Fruit fly (Drosophila melanogaster) whole organism, prepupa: ENCODE results near the gene CG2794.

ENCODE experiments used
- Blimp-1 ChIP-seq: fragments of 200-800 bp; sonication (Bioruptor generic); optimal IDR thresholded peaks from 3 replicates; lab custom pipeline; 2017; ENCODE audit warnings: missing biosample characterization, missing genetic modification characterization, mild to moderate bottlenecking, moderate library complexity, missing genetic modification reagents
- CG10669 ChIP-seq: fragments of 200-800 bp; sonication (Bioruptor generic); optimal IDR thresholded peaks from 3 replicates; lab custom pipeline; 2018; ENCODE audit warnings: missing biosample characterization, mild to moderate bottlenecking, missing genetic modification characterization, moderate library complexity
- CG11762 ChIP-seq: fragments of 200-800 bp; sonication (Bioruptor generic); optimal IDR thresholded peaks from 3 replicates; lab custom pipeline; 2016; ENCODE audit warnings: missing biosample characterization, missing genetic modification characterization; ENCODE audit not compliant: insufficient read depth
- CG11902 ChIP-seq: fragments of 200-800 bp; sonication (Bioruptor generic); optimal IDR thresholded peaks from 3 replicates; lab custom pipeline; 2016; ENCODE audit warnings: missing biosample characterization, missing genetic modification characterization
- CG15336 ChIP-seq: fragments of 200-800 bp; sonication (Bioruptor generic); IDR thresholded peaks from 2 replicates; pipeline ENCODE4 v1.3.6; 2022; ENCODE audit warnings: missing biosample characterization, missing genetic modification characterization
- CG1621 ChIP-seq: fragments of 200-800 bp; sonication (Bioruptor generic); optimal IDR thresholded peaks from 3 replicates; lab custom pipeline; 2018; ENCODE audit warnings: missing biosample characterization, mild to moderate bottlenecking, missing genetic modification characterization
- CG16779 ChIP-seq: fragments of 200-800 bp; sonication (Bioruptor generic); optimal IDR thresholded peaks from 3 replicates; lab custom pipeline; 2017; ENCODE audit warnings: missing biosample characterization, mild to moderate bottlenecking, missing genetic modification characterization
- CG31627 ChIP-seq: fragments of 200-800 bp; sonication (Bioruptor generic); optimal IDR thresholded peaks from 3 replicates; lab custom pipeline; 2016; ENCODE audit warnings: missing biosample characterization, missing genetic modification characterization
- CG34406 ChIP-seq: fragments of 200-800 bp; sonication (Bioruptor generic); optimal IDR thresholded peaks from 3 replicates; lab custom pipeline; 2016; ENCODE audit warnings: missing biosample characterization, missing genetic modification characterization
- CG3919 ChIP-seq: fragments of 200-800 bp; sonication (Bioruptor generic); optimal IDR thresholded peaks from 3 replicates; lab custom pipeline; 2016; ENCODE audit warnings: missing biosample characterization, missing genetic modification characterization
- CG4318 ChIP-seq: fragments of 200-800 bp; sonication (Bioruptor generic); optimal IDR thresholded peaks from 3 replicates; lab custom pipeline; 2017; ENCODE audit warnings: missing biosample characterization, mild to moderate bottlenecking, missing genetic modification characterization
- CG6163 ChIP-seq: fragments of 200-800 bp; sonication (Bioruptor generic); IDR thresholded peaks from 3 replicates; pipeline ENCODE4 v1.3.6; 2022; ENCODE audit warnings: missing biosample characterization, missing genetic modification characterization
- CG6792 ChIP-seq: fragments of 200-800 bp; sonication (Bioruptor generic); optimal IDR thresholded peaks from 3 replicates; lab custom pipeline; 2016; ENCODE audit warnings: missing biosample characterization, missing genetic modification characterization
- CG6808 ChIP-seq: fragments of 200-800 bp; sonication (Bioruptor generic); optimal IDR thresholded peaks from 3 replicates; lab custom pipeline; 2017; ENCODE audit warnings: missing biosample characterization, missing genetic modification characterization, mild to moderate bottlenecking, moderate library complexity, missing genetic modification reagents
- CG6854 ChIP-seq: fragments of 200-800 bp; sonication (Bioruptor generic); optimal IDR thresholded peaks from 2 replicates; lab custom pipeline; 2017; ENCODE audit warnings: missing biosample characterization, mild to moderate bottlenecking, missing genetic modification characterization
- CG7368 ChIP-seq: fragments of 200-800 bp; sonication (Bioruptor generic); optimal IDR thresholded peaks from 3 replicates; lab custom pipeline; 2016; ENCODE audit warnings: missing biosample characterization, missing genetic modification characterization
- CG8119 ChIP-seq: fragments of 200-800 bp; sonication (Bioruptor generic); IDR thresholded peaks from 3 replicates; pipeline ENCODE4 v1.3.6; 2022; ENCODE audit warnings: missing biosample characterization, missing genetic modification characterization
- CG9139 ChIP-seq: fragments of 200-800 bp; sonication (Bioruptor generic); optimal IDR thresholded peaks from 3 replicates; lab custom pipeline; 2017; ENCODE audit warnings: missing biosample characterization, mild to moderate bottlenecking, missing genetic modification characterization
- Eip75B ChIP-seq: fragments of 200-800 bp; sonication (Bioruptor generic); optimal IDR thresholded peaks from 3 replicates; lab custom pipeline; 2016; ENCODE audit warnings: missing biosample characterization, missing genetic modification characterization
- Eip78C ChIP-seq: fragments of 200-800 bp; sonication (Bioruptor generic); peaks from one replicate; lab custom pipeline; 2016; ENCODE audit warnings: missing biosample characterization, missing genetic modification characterization
- Eip93F ChIP-seq: fragments of 200-800 bp; sonication (Bioruptor generic); optimal IDR thresholded peaks from 2 replicates; lab custom pipeline; 2016; ENCODE audit warnings: missing biosample characterization, mild to moderate bottlenecking, missing genetic modification characterization
- Ets21C ChIP-seq: fragments of 200-800 bp; sonication (Bioruptor generic); optimal IDR thresholded peaks from 3 replicates; lab custom pipeline; 2016; ENCODE audit warnings: missing biosample characterization, missing genetic modification characterization
- Ets96B ChIP-seq: fragments of 200-800 bp; optimal IDR thresholded peaks from 2 replicates; lab custom pipeline; 2019; ENCODE audit warnings: missing biosample characterization, mild to moderate bottlenecking, missing genetic modification characterization, moderate library complexity
- Gug ChIP-seq: fragments of 200-800 bp; sonication (Bioruptor generic); IDR thresholded peaks from 2 replicates; pipeline ENCODE4 v1.3.6; 2022; ENCODE audit warnings: missing biosample characterization, missing genetic modification characterization
- Hr38 ChIP-seq: sonication (Bioruptor generic); optimal IDR thresholded peaks from 2 replicates; lab custom pipeline; 2016; ENCODE audit warnings: missing biosample characterization, missing genetic modification characterization
- Hr39 ChIP-seq: fragments of 200-800 bp; sonication (Bioruptor generic); optimal IDR thresholded peaks from 2 replicates; lab custom pipeline; 2016; ENCODE audit warnings: missing biosample characterization, missing genetic modification characterization
- Hr4 ChIP-seq: fragments of 200-800 bp; sonication (Bioruptor generic); optimal IDR thresholded peaks from 3 replicates; lab custom pipeline; 2016; ENCODE audit warnings: missing biosample characterization, missing genetic modification characterization
- Lpt ChIP-seq: fragments of 200-800 bp; sonication (Bioruptor generic); optimal IDR thresholded peaks from 3 replicates; lab custom pipeline; 2016; ENCODE audit warnings: missing biosample characterization, missing genetic modification characterization
- Met ChIP-seq: fragments of 200-800 bp; sonication (Bioruptor generic); optimal IDR thresholded peaks from 3 replicates; lab custom pipeline; 2016; ENCODE audit warnings: missing biosample characterization, missing genetic modification characterization
- Smox ChIP-seq: fragments of 200-800 bp; sonication (Bioruptor generic); optimal IDR thresholded peaks from 3 replicates; lab custom pipeline; 2016; ENCODE audit warnings: missing biosample characterization, missing genetic modification characterization
- Sox102F ChIP-seq: fragments of 200-800 bp; sonication (Bioruptor generic); optimal IDR thresholded peaks from 2 replicates; lab custom pipeline; 2016; ENCODE audit warnings: missing biosample characterization, mild to moderate bottlenecking, missing genetic modification characterization
- Sox15 ChIP-seq: fragments of 200-800 bp; sonication (Bioruptor generic); optimal IDR thresholded peaks from 3 replicates; lab custom pipeline; 2016; ENCODE audit warnings: missing biosample characterization, missing genetic modification characterization
- achi ChIP-seq: fragments of 200-800 bp; sonication (Bioruptor generic); optimal IDR thresholded peaks from 3 replicates; lab custom pipeline; 2016; ENCODE audit warnings: missing biosample characterization, missing genetic modification characterization
- acj6 ChIP-seq: fragments of 200-800 bp; sonication (Bioruptor generic); optimal IDR thresholded peaks from 3 replicates; lab custom pipeline; 2016; ENCODE audit warnings: missing biosample characterization, missing genetic modification characterization
- dsx ChIP-seq: fragments of 200-800 bp; optimal IDR thresholded peaks from 3 replicates; lab custom pipeline; 2019; ENCODE audit warnings: missing biosample characterization, mild to moderate bottlenecking, missing genetic modification characterization, moderate library complexity; ENCODE audit not compliant: poor library complexity, severe bottlenecking
- eg ChIP-seq: fragments of 200-800 bp; sonication (Bioruptor generic); IDR thresholded peaks from 3 replicates; pipeline ENCODE4 v1.3.6; 2022; ENCODE audit warnings: missing biosample characterization, missing genetic modification characterization
- esn ChIP-seq: fragments of 200-800 bp; sonication (Bioruptor generic); optimal IDR thresholded peaks from 2 replicates; lab custom pipeline; 2016; ENCODE audit warnings: missing biosample characterization, mild to moderate bottlenecking, missing genetic modification characterization, moderate library complexity
- fd85E ChIP-seq: fragments of 200-800 bp; sonication (Bioruptor generic); optimal IDR thresholded peaks from 3 replicates; lab custom pipeline; 2016; ENCODE audit warnings: missing biosample characterization, missing genetic modification characterization
- fkh ChIP-seq: fragments of 200-800 bp; sonication (Bioruptor generic); optimal IDR thresholded peaks from 3 replicates; lab custom pipeline; 2017; ENCODE audit warnings: missing biosample characterization, mild to moderate bottlenecking, missing genetic modification characterization, moderate library complexity
- net ChIP-seq: fragments of 200-800 bp; sonication (Bioruptor generic); optimal IDR thresholded peaks from 3 replicates; lab custom pipeline; 2016; ENCODE audit warnings: missing biosample characterization, missing genetic modification characterization
- salr ChIP-seq, 2 experiments: fragments of 200-800 bp; sonication (Bioruptor generic); optimal IDR thresholded peaks; 3 replicates each; lab custom pipeline; 2016 to 2018; ENCODE audit warnings: missing biosample characterization in 2 of 2, missing genetic modification characterization in 2 of 2, mild to moderate bottlenecking in 1 of 2
- spab ChIP-seq: fragments of 200-800 bp; sonication (Bioruptor generic); optimal IDR thresholded peaks from 2 replicates; lab custom pipeline; 2017; ENCODE audit warnings: missing biosample characterization, mild to moderate bottlenecking, missing genetic modification characterization, missing genetic modification reagents
- ss ChIP-seq, 2 experiments: fragments of 200-800 bp; sonication (Bioruptor generic); optimal IDR thresholded peaks; 2 replicates in 1 of 2; 3 replicates in 1 of 2; lab custom pipeline; 2017 to 2018; ENCODE audit warnings: mild to moderate bottlenecking in 2 of 2, missing biosample characterization in 2 of 2, missing genetic modification characterization in 2 of 2, moderate library complexity in 1 of 2
- svp ChIP-seq: fragments of 200-800 bp; sonication (Bioruptor generic); peaks from one replicate; lab custom pipeline; 2016; ENCODE audit warnings: missing biosample characterization, missing genetic modification characterization
- topi ChIP-seq: fragments of 200-800 bp; sonication (Bioruptor generic); optimal IDR thresholded peaks from 3 replicates; lab custom pipeline; 2016; ENCODE audit warnings: missing biosample characterization, missing genetic modification characterization
- vri ChIP-seq: fragments of 200-800 bp; sonication (Bioruptor generic); optimal IDR thresholded peaks from 3 replicates; lab custom pipeline; 2016; ENCODE audit warnings: missing biosample characterization, mild to moderate bottlenecking, missing genetic modification characterization

Gene CG2794

dm6 chr2L:549637-550036, 14.3 kb upstream of the CG2794 start:
- TF ChIP-seq CG6163 (no peak), Met (GFP tag; lab: Kevin White, UChicago) (no peak), svp (GFP tag; lab: Kevin White, UChicago) (peak; percentile 33), Hr4 (GFP tag; lab: Kevin White, UChicago) (no peak), CG6792 (GFP tag; lab: Kevin White, UChicago) (no peak), CG1621 (tag; lab: Kevin White, UChicago) (no peak)

dm6 chr2L:552432-552929, 11.5 kb upstream of the CG2794 start, which contains the start of gene Ets21C:
Ets21C (minus strand) TSS chr2L:552923.
- no peak; the same call in 1 of the 2 replicates for TF ChIP-seq Gug (GFP tag; lab: Robert Waterston, UW)
- peak; percentile 62 for TF ChIP-seq CG1621 (tag; lab: Kevin White, UChicago)
- TF ChIP-seq net = peak; percentile 39
- no peak for TF ChIP-seq Met (GFP tag; lab: Kevin White, UChicago)
- peak; percentile 45 to 59 for TF ChIP-seq ss (GFP tag; optimal IDR thresholded peaks at IDR 0.05; lab: Kevin White, UChicago)
- no peak for TF ChIP-seq CG10669 (GFP tag; lab: Kevin White, UChicago)
- TF ChIP-seq CG15336 (GFP tag; lab: Robert Waterston, UW) = peak; percentile 63; the same call in 1 of the 2 replicates
- TF ChIP-seq CG6808 = peak; percentile 67
- TF ChIP-seq CG6854 (GFP tag; lab: Kevin White, UChicago) = peak; percentile 92
- TF ChIP-seq Eip78C (GFP tag; lab: Kevin White, UChicago) = peak; percentile 82
- TF ChIP-seq Smox (GFP tag; lab: Kevin White, UChicago) = no peak
- TF ChIP-seq Sox102F (GFP tag; lab: Kevin White, UChicago) = no peak
- TF ChIP-seq CG34406 (GFP tag; lab: Kevin White, UChicago) = no peak
- no peak for TF ChIP-seq vri (GFP tag; lab: Kevin White, UChicago)
- no peak for TF ChIP-seq salr (GFP tag; optimal IDR thresholded peaks at IDR 0.05; lab: Kevin White, UChicago)
- TF ChIP-seq Ets21C = no peak
- TF ChIP-seq CG11902 = no peak
- no peak for TF ChIP-seq Hr38
- peak; percentile 8 for TF ChIP-seq esn
- peak; percentile 66; the same call in 2 of the 3 replicates for TF ChIP-seq CG6163
- TF ChIP-seq Lpt (GFP tag; lab: Kevin White, UChicago) = peak; percentile 26
- TF ChIP-seq Blimp-1 (GFP tag; lab: Kevin White, UChicago) = no peak
- peak; percentile 48 for TF ChIP-seq Eip75B (GFP tag; lab: Kevin White, UChicago)
- TF ChIP-seq eg (GFP tag; lab: Robert Waterston, UW) = peak; percentile 57; the same call in 1 of the 3 replicates
- no peak for TF ChIP-seq CG6792 (GFP tag; lab: Kevin White, UChicago)
- TF ChIP-seq CG4318 (GFP tag; lab: Kevin White, UChicago) = no peak
- TF ChIP-seq achi (GFP tag; lab: Kevin White, UChicago) = peak; percentile 23
- peak; percentile 64 for TF ChIP-seq CG9139 (GFP tag; lab: Kevin White, UChicago)
- peak; percentile 79 for TF ChIP-seq CG16779 (tag; lab: Kevin White, UChicago)
- peak; percentile 6 for TF ChIP-seq Ets96B (tag; lab: Kevin White, UChicago)
- TF ChIP-seq fkh (GFP tag; lab: Kevin White, UChicago) = no peak
- TF ChIP-seq Hr4 (GFP tag; lab: Kevin White, UChicago) = no peak
- TF ChIP-seq topi (GFP tag; lab: Kevin White, UChicago) = peak; percentile 21
- TF ChIP-seq CG3919 (GFP tag; lab: Kevin White, UChicago) = peak; percentile 24
- no peak for TF ChIP-seq fd85E (GFP tag; lab: Kevin White, UChicago)
- no peak for TF ChIP-seq spab (GFP tag; lab: Kevin White, UChicago)
- no peak for TF ChIP-seq acj6 (GFP tag; lab: Kevin White, UChicago)
- no peak for TF ChIP-seq CG7368 (GFP tag; lab: Kevin White, UChicago)
- TF ChIP-seq Hr39 (GFP tag; lab: Kevin White, UChicago) = peak; percentile 23
- no peak for TF ChIP-seq CG11762
- TF ChIP-seq Sox15 = no peak
- TF ChIP-seq CG8119 (GFP tag; lab: Robert Waterston, UW) = peak; percentile 71; the same call in 2 of the 3 replicates
- TF ChIP-seq Eip93F = no peak
- peak; percentile 90 for TF ChIP-seq svp (GFP tag; lab: Kevin White, UChicago)
- TF ChIP-seq dsx (GFP tag; lab: Kevin White, UChicago) = peak; percentile 19
- no peak for TF ChIP-seq CG31627
